Fruit fly (Drosophila melanogaster): ENCODE results near the gene AdipoR.

Gene AdipoR

DNA sequence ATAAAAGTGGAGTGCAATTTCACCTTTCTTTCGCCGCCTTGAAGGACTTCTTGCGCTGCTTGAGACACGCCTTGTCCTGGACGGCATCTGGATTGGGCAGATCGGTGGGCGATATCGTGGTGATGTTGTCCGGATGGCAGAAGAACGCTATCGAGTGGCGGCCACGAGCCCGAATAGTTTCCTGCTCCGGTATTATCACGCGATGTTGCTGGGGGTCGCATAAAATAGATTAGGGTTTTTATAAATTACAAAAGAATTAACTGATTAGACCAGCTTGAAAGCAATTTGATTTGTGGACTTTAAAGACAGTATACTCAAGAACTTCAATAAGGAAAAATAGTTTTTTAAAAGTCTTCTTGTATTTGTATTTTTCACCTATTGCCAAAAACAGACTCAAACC is 27.2 kb downstream of the AdipoR start:
- TF ChIP-seq psq (GFP tag; optimal IDR thresholded peaks at IDR 0.05) (no peak), pan (optimal IDR thresholded peaks at IDR 0.05) (no peak), sage (GFP tag; optimal IDR thresholded peaks at IDR 0.05) (no peak)

DNA sequence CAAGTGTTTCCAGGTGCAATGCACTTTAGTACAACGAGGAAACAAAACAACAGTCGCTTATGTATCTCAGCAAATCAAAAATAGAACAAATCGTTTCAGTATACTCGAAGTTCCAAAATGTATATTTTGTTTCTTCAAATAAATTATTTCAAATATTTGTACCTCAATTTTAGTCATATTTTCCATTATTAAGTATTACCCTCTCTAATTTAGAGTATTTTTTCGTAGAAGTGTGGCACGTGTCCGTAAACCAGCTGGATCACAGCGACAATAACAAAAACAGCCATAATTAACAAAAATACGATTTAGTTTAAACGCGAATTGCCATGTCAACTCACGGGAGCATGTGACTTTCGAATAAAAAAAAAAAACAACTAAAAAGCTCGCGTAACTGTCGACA is 28.9 kb downstream of the AdipoR start:
- no peak for TF ChIP-seq psq (GFP tag; optimal IDR thresholded peaks at IDR 0.05)
- TF ChIP-seq CG9705 (GFP tag; optimal IDR thresholded peaks at IDR 0.05): no peak
- TF ChIP-seq GATAd (GFP tag; optimal IDR thresholded peaks at IDR 0.05): no peak
- no peak for TF ChIP-seq Hr78 (GFP tag; optimal IDR thresholded peaks at IDR 0.05)
- TF ChIP-seq woc (GFP tag; optimal IDR thresholded peaks at IDR 0.05): no peak
- no peak for TF ChIP-seq Hnf4 (GFP tag; optimal IDR thresholded peaks at IDR 0.05)
- TF ChIP-seq brk (GFP tag; optimal IDR thresholded peaks at IDR 0.05): no peak
- no peak for TF ChIP-seq pan (optimal IDR thresholded peaks at IDR 0.05)
- TF ChIP-seq dl (GFP tag; optimal IDR thresholded peaks at IDR 0.05; ENCODE audit: insufficient read depth in 1 of 2, partially characterized antibody in 2 of 2): no peak
- TF ChIP-seq Dif (GFP tag; optimal IDR thresholded peaks at IDR 0.05; ENCODE audit: partially characterized antibody): no peak
- TF ChIP-seq dsf (GFP tag; optimal IDR thresholded peaks at IDR 0.05; ENCODE audit: borderline replicate concordance): no peak
- no peak for TF ChIP-seq sv (GFP tag; optimal IDR thresholded peaks at IDR 0.05)
- no peak for TF ChIP-seq Rel (GFP tag; optimal IDR thresholded peaks at IDR 0.05)
- no peak for TF ChIP-seq Rel (tag; optimal IDR thresholded peaks at IDR 0.05)
- no peak for TF ChIP-seq h (GFP tag; optimal IDR thresholded peaks at IDR 0.05)
- TF ChIP-seq Abd-B (GFP tag; optimal IDR thresholded peaks at IDR 0.05): no peak
- TF ChIP-seq tai (GFP tag; optimal IDR thresholded peaks at IDR 0.05): no peak
- no peak for TF ChIP-seq Dfd (GFP tag; optimal IDR thresholded peaks at IDR 0.05)
- TF ChIP-seq Jra (GFP tag; optimal IDR thresholded peaks at IDR 0.05): no peak
- TF ChIP-seq Hr83 (GFP tag; optimal IDR thresholded peaks at IDR 0.05; ENCODE audit: poor library complexity, severe bottlenecking): no peak
- TF ChIP-seq HLH106 (tag; optimal IDR thresholded peaks at IDR 0.05): no peak

DNA sequence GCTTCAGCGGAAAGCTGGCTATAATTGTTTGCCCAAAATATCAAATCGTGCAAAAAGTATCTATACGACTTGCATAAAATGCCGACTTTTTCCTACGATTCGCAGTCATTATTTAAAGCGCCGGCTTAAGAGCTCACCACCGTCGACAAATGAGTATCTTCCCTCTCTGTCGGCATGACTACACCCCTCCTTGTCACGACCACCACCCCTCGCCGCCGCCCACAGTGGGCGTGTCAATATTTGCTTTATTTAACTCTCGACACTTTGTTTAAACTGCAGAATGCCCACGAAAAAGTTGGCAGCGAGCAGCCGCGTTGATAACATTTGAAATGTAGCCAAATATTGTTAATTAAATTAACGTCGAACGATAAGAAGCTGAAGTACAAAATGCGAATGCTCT is 29.4 kb downstream of the AdipoR start:
- TF ChIP-seq tai (GFP tag; optimal IDR thresholded peaks at IDR 0.05) (no peak), ey (GFP tag; optimal IDR thresholded peaks at IDR 0.05) (no peak), pan (optimal IDR thresholded peaks at IDR 0.05) (no peak), rgr (GFP tag; optimal IDR thresholded peaks at IDR 0.05) (peak; percentile 60), jim (GFP tag; optimal IDR thresholded peaks at IDR 0.05) (no peak), brk (GFP tag; optimal IDR thresholded peaks at IDR 0.05) (no peak), CG9705 (GFP tag; optimal IDR thresholded peaks at IDR 0.05) (no peak), Sp1 (GFP tag; optimal IDR thresholded peaks at IDR 0.05) (peak; percentile 53), N (GFP tag; optimal IDR thresholded peaks at IDR 0.05) (no peak), Hr78 (GFP tag; optimal IDR thresholded peaks at IDR 0.05) (no peak), Hr83 (GFP tag; optimal IDR thresholded peaks at IDR 0.05; ENCODE audit: poor library complexity, severe bottlenecking) (peak; percentile 71), Myc (optimal IDR thresholded peaks at IDR 0.05) (no peak), Dif (GFP tag; optimal IDR thresholded peaks at IDR 0.05; ENCODE audit: partially characterized antibody) (no peak), OdsH (GFP tag; optimal IDR thresholded peaks at IDR 0.05) (peak; percentile 53), Mio (GFP tag; optimal IDR thresholded peaks at IDR 0.05) (no peak), CG32264 (GFP tag; optimal IDR thresholded peaks at IDR 0.05) (no peak), Vsx2 (GFP tag; optimal IDR thresholded peaks at IDR 0.05; ENCODE audit: partially characterized antibody) (no peak), usp (GFP tag; optimal IDR thresholded peaks at IDR 0.05) (no peak), dl (GFP tag; optimal IDR thresholded peaks at IDR 0.05; ENCODE audit: insufficient read depth in 1 of 2, partially characterized antibody in 2 of 2) (no peak), sv (GFP tag; optimal IDR thresholded peaks at IDR 0.05) (no peak), Abd-B (GFP tag; optimal IDR thresholded peaks at IDR 0.05) (no peak), dmrt93B (GFP tag; optimal IDR thresholded peaks at IDR 0.05) (no peak), br (GFP tag; optimal IDR thresholded peaks at IDR 0.05) (peak; percentile 60), Hnf4 (GFP tag; optimal IDR thresholded peaks at IDR 0.05) (peak; percentile 8), GATAd (GFP tag; optimal IDR thresholded peaks at IDR 0.05) (peak; percentile 9), foxo (GFP tag; optimal IDR thresholded peaks at IDR 0.05) (peak in 1 of 2 experiments; percentile 31), woc (GFP tag; optimal IDR thresholded peaks at IDR 0.05) (no peak), dsf (GFP tag; optimal IDR thresholded peaks at IDR 0.05; ENCODE audit: borderline replicate concordance) (no peak), Rel (GFP tag; optimal IDR thresholded peaks at IDR 0.05) (no peak), Rel (tag; optimal IDR thresholded peaks at IDR 0.05) (peak; percentile 17), sage (GFP tag; optimal IDR thresholded peaks at IDR 0.05) (no peak), h (GFP tag; optimal IDR thresholded peaks at IDR 0.05) (peak; percentile 33), Jra (GFP tag; optimal IDR thresholded peaks at IDR 0.05) (no peak), Dfd (GFP tag; optimal IDR thresholded peaks at IDR 0.05) (no peak), psq (GFP tag; optimal IDR thresholded peaks at IDR 0.05) (no peak), lola (GFP tag; optimal IDR thresholded peaks at IDR 0.05) (no peak), CrebA (GFP tag; optimal IDR thresholded peaks at IDR 0.05; ENCODE audit: borderline replicate concordance) (no peak), HLH106 (tag; optimal IDR thresholded peaks at IDR 0.05) (no peak), fru (GFP tag; optimal IDR thresholded peaks at IDR 0.05) (peak; percentile 11)

All from whole organism, wandering third instar larva.